Worm (Caenorhabditis elegans): ENCODE results near the gene K09F6.6.
"Not testable (repeated sequence)": the region's sequence is repeated elsewhere in the genome, so short reads cannot be mapped to it uniquely, and the experiment has no call there.

DNA sequence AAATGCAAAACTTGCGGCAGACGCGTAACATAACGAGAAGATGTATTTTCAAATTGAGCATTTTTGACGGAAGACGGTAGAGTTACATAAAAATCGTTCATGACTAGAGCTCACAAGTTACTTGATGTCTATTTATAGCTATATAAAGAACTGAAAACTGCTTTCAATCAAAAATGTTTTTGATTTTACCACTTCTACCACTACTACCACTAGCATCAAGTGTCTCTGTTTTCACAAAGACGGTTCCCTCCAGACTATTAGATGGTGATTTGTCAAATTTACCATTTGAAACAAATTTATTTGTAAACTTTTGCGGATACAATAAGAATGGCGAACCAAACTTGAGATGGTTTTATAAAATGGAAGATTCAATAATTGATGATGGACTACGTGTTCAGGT, 3.5 kb upstream of the K09F6.6 start, which contains the start of gene K09F6.9:
- TF ChIP-seq snpc-4 (tag; optimal IDR thresholded peaks at IDR 0.05); ztf-11 (tag; optimal IDR thresholded peaks at IDR 0.05); nhr-12 (tag; optimal IDR thresholded peaks at IDR 0.05); elt-2 (tag; optimal IDR thresholded peaks at IDR 0.05); nhr-77 (tag; optimal IDR thresholded peaks at IDR 0.05); nhr-23 (tag; optimal IDR thresholded peaks at IDR 0.05); jun-1 (tag; optimal IDR thresholded peaks at IDR 0.05); nhr-76 (tag; optimal IDR thresholded peaks at IDR 0.05); lin-39 (tag; optimal IDR thresholded peaks at IDR 0.05); unc-39 (tag; optimal IDR thresholded peaks at IDR 0.05); ama-1 (optimal IDR thresholded peaks at IDR 0.05); mdl-1 (tag; optimal IDR thresholded peaks at IDR 0.05): not testable (repeated sequence)
